Fruit fly (Drosophila melanogaster) whole organism, embryonic: ENCODE data around the gene CG5902.

Source experiments
- Bgb ChIP-seq: fragments of 200-800 bp; sonication (Bioruptor generic); IDR thresholded peaks from 2 replicates; pipeline ENCODE4 v1.3.6; 2022; ENCODE audit warnings: missing biosample characterization, missing genetic modification characterization; ENCODE audit not compliant: partially characterized antibody
- Bteb2 ChIP-seq: fragments of 200-800 bp; sonication (Bioruptor generic); optimal IDR thresholded peaks from 2 replicates; lab custom pipeline; 2016; ENCODE audit warnings: missing biosample characterization, missing genetic modification characterization
- CG11695 ChIP-seq: fragments of 200-800 bp; sonication (Bioruptor generic); IDR thresholded peaks from 3 replicates; pipeline ENCODE4 v1.3.6; 2022; ENCODE audit warnings: missing biosample characterization, missing genetic modification characterization
- CG11723 ChIP-seq: fragments of 200-800 bp; sonication (Bioruptor generic); optimal IDR thresholded peaks from 2 replicates; lab custom pipeline; 2017; ENCODE audit warnings: missing biosample characterization, mild to moderate bottlenecking, missing genetic modification characterization
- CG12155 ChIP-seq: fragments of 200-800 bp; sonication (Bioruptor generic); optimal IDR thresholded peaks from 3 replicates; lab custom pipeline; 2016; ENCODE audit warnings: missing biosample characterization, missing genetic modification characterization
- CG14667 ChIP-seq: fragments of 200-800 bp; sonication (Bioruptor generic); IDR thresholded peaks from 2 replicates; pipeline ENCODE4 v1.3.6; 2022; ENCODE audit warnings: missing biosample characterization, missing genetic modification characterization
- CG1792 ChIP-seq: fragments of 200-800 bp; sonication (Bioruptor generic); optimal IDR thresholded peaks from 2 replicates; lab custom pipeline; 2016; ENCODE audit warnings: missing biosample characterization, missing genetic modification characterization
- CG18011 ChIP-seq: fragments of 200-800 bp; sonication (Bioruptor generic); optimal IDR thresholded peaks from 2 replicates; lab custom pipeline; 2017; ENCODE audit warnings: missing biosample characterization, missing genetic modification characterization, mild to moderate bottlenecking, moderate library complexity, missing genotype
- CG1832 ChIP-seq: fragments of 200-800 bp; sonication (Bioruptor generic); optimal IDR thresholded peaks from 2 replicates; lab custom pipeline; 2017; ENCODE audit warnings: missing biosample characterization, mild to moderate bottlenecking, missing genetic modification characterization, inconsistent platforms
- CG2202 ChIP-seq: fragments of 200-800 bp; sonication (Bioruptor generic); optimal IDR thresholded peaks from 2 replicates; lab custom pipeline; 2018; ENCODE audit warnings: missing biosample characterization, mild to moderate bottlenecking, missing genetic modification characterization
- CG3065 ChIP-seq: fragments of 200-800 bp; sonication (Bioruptor generic); optimal IDR thresholded peaks from 2 replicates; lab custom pipeline; 2016; ENCODE audit warnings: missing biosample characterization, missing genetic modification characterization
- CG32772 ChIP-seq: fragments of 200-800 bp; sonication (Bioruptor generic); IDR thresholded peaks from 2 replicates; pipeline ENCODE4 v1.3.6; 2022; ENCODE audit warnings: missing biosample characterization, missing genetic modification characterization
- CG34376 ChIP-seq: fragments of 200-800 bp; sonication (Bioruptor generic); optimal IDR thresholded peaks from 2 replicates; lab custom pipeline; 2018; ENCODE audit warnings: missing biosample characterization, mild to moderate bottlenecking, missing genetic modification characterization
- CG3995 ChIP-seq: fragments of 200-800 bp; sonication (Bioruptor generic); optimal IDR thresholded peaks from 3 replicates; lab custom pipeline; 2016; ENCODE audit warnings: missing biosample characterization, missing genetic modification characterization
- CG6813 ChIP-seq: fragments of 200-800 bp; sonication (Bioruptor generic); optimal IDR thresholded peaks from 2 replicates; lab custom pipeline; 2017; ENCODE audit warnings: missing biosample characterization, missing genetic modification characterization, mild to moderate bottlenecking, moderate library complexity, missing genetic modification reagents
- CG7839 ChIP-seq: fragments of 200-800 bp; sonication (Bioruptor generic); optimal IDR thresholded peaks from 3 replicates; lab custom pipeline; 2018; ENCODE audit warnings: missing biosample characterization, mild to moderate bottlenecking, missing genetic modification characterization, moderate library complexity
- CG9215 ChIP-seq: fragments of 200-800 bp; sonication (Bioruptor generic); IDR thresholded peaks from 2 replicates; pipeline ENCODE4 v1.3.6; 2022; ENCODE audit warnings: missing biosample characterization, missing genetic modification characterization
- CG9727 ChIP-seq: fragments of 200-800 bp; sonication (Bioruptor generic); optimal IDR thresholded peaks from 3 replicates; lab custom pipeline; 2017; ENCODE audit warnings: missing biosample characterization, mild to moderate bottlenecking, missing genetic modification characterization
- Dfd ChIP-seq, 2 experiments: fragments of >200 bp; optimal IDR thresholded peaks; 2 replicates each; lab custom pipeline; 2017; ENCODE audit warnings: missing biosample characterization in 2 of 2, missing genetic modification characterization in 2 of 2
- Doc2 ChIP-seq: fragments of 200-800 bp; sonication (Bioruptor generic); IDR thresholded peaks from 2 replicates; pipeline ENCODE4 v1.3.6; 2022; ENCODE audit warnings: missing biosample characterization, missing genetic modification characterization
- E2f2 ChIP-seq: fragments of 200-800 bp; sonication (Bioruptor generic); IDR thresholded peaks from 2 replicates; pipeline ENCODE4 v1.3.6; 2022; ENCODE audit warnings: missing biosample characterization, missing genetic modification characterization
- Eip74EF ChIP-seq, 2 experiments: fragments of 200-800 bp in 1 of 2; fragments of >200 bp in 1 of 2; sonication (Bioruptor generic) in 1 of 2; optimal IDR thresholded peaks; 2 replicates each; lab custom pipeline; 2017 to 2019; ENCODE audit warnings: missing biosample characterization in 2 of 2, missing genetic modification characterization in 2 of 2, mild to moderate bottlenecking in 1 of 2, moderate library complexity in 1 of 2
- Fer3 ChIP-seq: fragments of 200-800 bp; sonication (Bioruptor generic); optimal IDR thresholded peaks from 2 replicates; lab custom pipeline; 2018; ENCODE audit warnings: missing biosample characterization, mild to moderate bottlenecking, missing genetic modification characterization, moderate library complexity
- HLHmδ ChIP-seq: fragments of 200-800 bp; sonication (Bioruptor generic); optimal IDR thresholded peaks from 2 replicates; lab custom pipeline; 2018; ENCODE audit warnings: missing biosample characterization, mild to moderate bottlenecking, missing genetic modification characterization, moderate library complexity
- Hey ChIP-seq: fragments of 200-800 bp; sonication (Bioruptor generic); optimal IDR thresholded peaks from 3 replicates; lab custom pipeline; 2018; ENCODE audit warnings: missing biosample characterization, mild to moderate bottlenecking, missing genetic modification characterization
- HmgZ ChIP-seq: fragments of 200-800 bp; sonication (Bioruptor generic); optimal IDR thresholded peaks from 2 replicates; lab custom pipeline; 2018; ENCODE audit warnings: missing biosample characterization, mild to moderate bottlenecking, missing genetic modification characterization
- Hmx ChIP-seq: fragments of 200-800 bp; sonication (Bioruptor generic); optimal IDR thresholded peaks from 2 replicates; lab custom pipeline; 2016; ENCODE audit warnings: missing biosample characterization, missing genetic modification characterization
- Hr78 ChIP-seq, 2 experiments: fragments of 200-800 bp in 1 of 2; fragments of >200 bp in 1 of 2; sonication (Bioruptor generic) in 1 of 2; optimal IDR thresholded peaks; 2 replicates each; lab custom pipeline; 2017 to 2019; ENCODE audit warnings: missing biosample characterization in 2 of 2, missing genetic modification characterization in 2 of 2, mild to moderate bottlenecking in 1 of 2, moderate library complexity in 1 of 2
- Oaz ChIP-seq: fragments of 200-800 bp; sonication (Bioruptor generic); IDR thresholded peaks from 2 replicates; pipeline ENCODE4 v1.3.6; 2022; ENCODE audit warnings: missing biosample characterization, missing genetic modification characterization
- Sox102F ChIP-seq: fragments of 200-800 bp; sonication (Bioruptor generic); optimal IDR thresholded peaks from 2 replicates; lab custom pipeline; 2018; ENCODE audit warnings: missing biosample characterization, mild to moderate bottlenecking, missing genetic modification characterization, moderate library complexity
- Xbp1 ChIP-seq: fragments of 200-800 bp; sonication (Bioruptor generic); optimal IDR thresholded peaks from 3 replicates; lab custom pipeline; 2016; ENCODE audit warnings: missing biosample characterization, mild to moderate bottlenecking, missing genetic modification characterization
- al ChIP-seq: fragments of 200-800 bp; sonication (Bioruptor generic); IDR thresholded peaks from 2 replicates; pipeline ENCODE4 v1.3.6; 2022; ENCODE audit warnings: missing biosample characterization, missing genetic modification characterization
- ato ChIP-seq: fragments of 200-800 bp; sonication (Bioruptor generic); IDR thresholded peaks from 2 replicates; pipeline ENCODE4 v1.3.6; 2022; ENCODE audit warnings: missing biosample characterization, missing genetic modification characterization; ENCODE audit not compliant: partially characterized antibody
- bab2 ChIP-seq: fragments of 200-800 bp; sonication (Bioruptor generic); optimal IDR thresholded peaks from 2 replicates; lab custom pipeline; 2016; ENCODE audit warnings: missing biosample characterization, missing genetic modification characterization
- bigmax ChIP-seq: fragments of 200-800 bp; sonication (Bioruptor generic); optimal IDR thresholded peaks from 2 replicates; lab custom pipeline; 2018; ENCODE audit warnings: missing biosample characterization, mild to moderate bottlenecking, missing genetic modification characterization
- dan ChIP-seq: fragments of 200-800 bp; sonication (Bioruptor generic); IDR thresholded peaks from 2 replicates; pipeline ENCODE4 v1.3.6; 2022; ENCODE audit warnings: missing biosample characterization, missing genetic modification characterization
- gsb-n ChIP-seq: fragments of 200-800 bp; sonication (Bioruptor generic); optimal IDR thresholded peaks from 3 replicates; lab custom pipeline; 2018; ENCODE audit warnings: missing biosample characterization, mild to moderate bottlenecking, missing genetic modification characterization
- gt ChIP-seq: fragments of 200-800 bp; sonication (Bioruptor generic); IDR thresholded peaks from 2 replicates; pipeline ENCODE4 v1.3.6; 2022; ENCODE audit warnings: missing biosample characterization, missing genetic modification characterization
- insv ChIP-seq, 2 experiments: fragments of 200-800 bp; sonication (Bioruptor generic); optimal IDR thresholded peaks; 3 replicates each; lab custom pipeline; 2016 to 2018; ENCODE audit warnings: missing biosample characterization in 2 of 2, missing genetic modification characterization in 2 of 2
- jing ChIP-seq: fragments of 200-800 bp; sonication (Bioruptor generic); optimal IDR thresholded peaks from 2 replicates; lab custom pipeline; 2018; ENCODE audit warnings: missing biosample characterization, mild to moderate bottlenecking, missing genetic modification characterization
- kay ChIP-seq: fragments of 200-800 bp; sonication (Bioruptor generic); optimal IDR thresholded peaks from 2 replicates; lab custom pipeline; 2016; ENCODE audit warnings: missing biosample characterization, missing genetic modification characterization
- mam ChIP-seq: fragments of 200-800 bp; sonication (Bioruptor generic); optimal IDR thresholded peaks from 3 replicates; lab custom pipeline; 2016; ENCODE audit warnings: missing biosample characterization, missing genetic modification characterization
- prd ChIP-seq, 3 experiments: fragments of >200 bp in 2 of 3; fragments of 200-800 bp in 1 of 3; sonication (Bioruptor generic) in 1 of 3; optimal IDR thresholded peaks in 2 of 3; IDR thresholded peaks in 1 of 3; 2 replicates in 2 of 3; 3 replicates in 1 of 3; pipeline versions ENCODE4 v1.3.6 to Lab custom; 2017 to 2022; ENCODE audit warnings: missing biosample characterization in 1 of 3, missing genetic modification characterization in 1 of 3
- rib ChIP-seq: fragments of 200-800 bp; sonication (Bioruptor generic); IDR thresholded peaks from 2 replicates; pipeline ENCODE4 v1.3.6; 2022; ENCODE audit warnings: missing biosample characterization, missing genetic modification characterization
- row ChIP-seq: fragments of 200-800 bp; sonication (Bioruptor generic); IDR thresholded peaks from 3 replicates; pipeline ENCODE4 v1.3.6; 2022; ENCODE audit warnings: missing biosample characterization, missing genetic modification characterization
- tgo ChIP-seq: fragments of 200-800 bp; sonication (Bioruptor generic); IDR thresholded peaks from 3 replicates; pipeline ENCODE4 v1.3.6; 2022; ENCODE audit warnings: missing biosample characterization, missing genetic modification characterization
- toy ChIP-seq: fragments of 200-800 bp; sonication (Bioruptor generic); IDR thresholded peaks from 2 replicates; pipeline ENCODE4 v1.3.6; 2022; ENCODE audit warnings: missing biosample characterization, missing genetic modification characterization
- unpg ChIP-seq: fragments of 200-800 bp; sonication (Bioruptor generic); optimal IDR thresholded peaks from 3 replicates; lab custom pipeline; 2018; ENCODE audit warnings: missing biosample characterization, mild to moderate bottlenecking, missing genetic modification characterization, moderate library complexity
- yki ChIP-seq: fragments of >200 bp; optimal IDR thresholded peaks from 3 replicates; lab custom pipeline; 2018

Gene CG5902

DNA sequence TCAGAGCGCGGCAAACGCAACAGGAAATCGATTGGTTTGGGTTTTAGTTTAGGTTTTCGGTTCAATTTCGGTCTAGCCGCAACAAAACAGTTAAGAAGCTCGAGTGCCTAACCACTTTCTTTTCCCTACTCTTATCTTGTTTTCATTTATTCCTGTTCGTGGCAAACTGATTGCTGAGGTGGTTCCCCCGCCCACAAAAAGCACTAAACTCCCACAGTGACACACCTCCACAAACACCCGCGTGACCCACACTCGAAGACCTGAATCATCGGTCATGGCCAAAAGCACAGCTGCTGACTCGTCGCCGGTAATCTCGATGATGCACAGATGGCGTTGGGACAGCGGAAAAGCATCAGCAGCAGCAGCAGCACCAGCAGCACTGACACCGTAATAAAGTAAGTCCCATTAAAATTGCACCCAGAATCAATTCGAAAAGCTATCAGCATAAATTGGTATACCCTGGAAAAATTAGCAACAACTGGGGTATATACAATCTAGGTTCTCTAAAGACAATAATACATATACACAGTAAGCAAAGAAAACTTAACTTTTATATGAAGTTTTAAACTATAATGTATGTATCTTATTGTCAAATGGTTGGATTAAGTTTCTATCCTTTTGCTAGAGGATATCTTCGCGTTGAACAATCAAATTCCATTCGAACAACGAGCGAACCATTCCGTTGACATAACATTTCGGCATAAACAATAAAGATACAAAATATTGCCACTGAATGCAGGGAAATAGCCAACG is 39.4 kb downstream of the CG5902 start (continued):
- TF ChIP-seq insv (GFP tag; optimal IDR thresholded peaks at IDR 0.05; lab: Kevin White, UChicago) (no peak), tgo (peak; percentile 54), CG14667 (no peak), Dfd (GFP tag; optimal IDR thresholded peaks at IDR 0.05; lab: Kevin White, UChicago) (no peak), prd (optimal IDR thresholded peaks at IDR 0.05; lab: Kevin White, UChicago) (no peak), prd (GFP tag; IDR thresholded peaks at IDR 0.05; lab: Robert Waterston, UW) (peak; percentile 49; the same call in 2 of the 3 replicates), CG32772 (GFP tag; lab: Robert Waterston, UW) (peak; percentile 38; the same call in 1 of the 2 replicates), dan (no peak), CG18011 (no peak), CG9727 (no peak), Hr78 (GFP tag; optimal IDR thresholded peaks at IDR 0.05; lab: Kevin White, UChicago) (peak in 1 of 2 experiments; percentile 59), HmgZ (tag; lab: Kevin White, UChicago) (no peak), mam (GFP tag; lab: Kevin White, UChicago) (peak; percentile 11), row (peak; percentile 51; the same call in 2 of the 3 replicates), Bteb2 (GFP tag; lab: Kevin White, UChicago) (no peak), yki (lab: Kevin White, UChicago) (no peak), CG6813 (GFP tag; lab: Kevin White, UChicago) (no peak), ato (GFP tag; lab: Robert Waterston, UW) (no peak), unpg (GFP tag; lab: Kevin White, UChicago) (peak; percentile 5), Xbp1 (GFP tag; lab: Kevin White, UChicago) (peak; percentile 49), jing (no peak), CG1832 (GFP tag; lab: Kevin White, UChicago) (no peak), Fer3 (tag; lab: Kevin White, UChicago) (no peak), CG34376 (no peak), Hey (tag; lab: Kevin White, UChicago) (no peak), CG3065 (no peak), bab2 (GFP tag; lab: Kevin White, UChicago) (no peak), al (GFP tag; lab: Robert Waterston, UW) (no peak), toy (GFP tag; lab: Robert Waterston, UW) (no peak), kay (GFP tag; lab: Kevin White, UChicago) (no peak), Doc2 (GFP tag; lab: Robert Waterston, UW) (no peak), CG11695 (GFP tag; lab: Robert Waterston, UW) (peak; percentile 37; the same call in 1 of the 3 replicates), gt (GFP tag; lab: Robert Waterston, UW) (no peak), Sox102F (GFP tag; lab: Kevin White, UChicago) (peak; percentile 71), Eip74EF (GFP tag; optimal IDR thresholded peaks at IDR 0.05; lab: Kevin White, UChicago) (peak in 1 of 2 experiments; percentile 13), Hmx (GFP tag; lab: Kevin White, UChicago) (no peak), CG3995 (GFP tag; lab: Kevin White, UChicago) (no peak), Bgb (GFP tag; lab: Robert Waterston, UW) (no peak), CG2202 (tag; lab: Kevin White, UChicago) (no peak), gsb-n (tag; lab: Kevin White, UChicago) (no peak), CG9215 (GFP tag; lab: Robert Waterston, UW) (no peak), CG12155 (GFP tag; lab: Kevin White, UChicago) (no peak), HLHmδ (GFP tag; lab: Kevin White, UChicago) (no peak), CG7839 (peak; percentile 69), rib (no peak), E2f2 (GFP tag; lab: Robert Waterston, UW) (0 out of 2 replicates have a peak, but pooled peaks have one; percentile 21), bigmax (no peak), CG11723 (GFP tag; lab: Kevin White, UChicago) (no peak), CG1792 (no peak), Oaz (no peak)
